Worm (Caenorhabditis elegans) whole organism, L4 larva: ENCODE measurements around the gene gmap-1.
A peak's percentile ranks its signal among the peaks of the same experiment; 100 is the strongest.

ENCODE experiments used
- F26F4.8 ChIP-seq: fragments of 200-800 bp; sonication (Bioruptor generic); conservative IDR thresholded peaks from 2 replicates; pipeline ENCODE4 v1.3.6; 2022; ENCODE audit warnings: missing genetic modification characterization, missing compliant biosample characterization
- F37D6.2 ChIP-seq: sonication (generic microtip); optimal IDR thresholded peaks from 2 replicates; lab custom pipeline; 2016; ENCODE audit warnings: mild to moderate bottlenecking, missing genetic modification characterization, missing compliant biosample characterization
- ZK337.2 ChIP-seq: fragments of 200-800 bp; sonication (Bioruptor generic); IDR thresholded peaks from 2 replicates; pipeline ENCODE4 v1.3.6; 2022; ENCODE audit warnings: missing genetic modification reagents, missing genetic modification characterization, missing compliant biosample characterization
- aha-1 ChIP-seq: fragments of 150-350 bp; peaks from one replicate; lab custom pipeline; 2014; ENCODE audit warnings: missing biosample characterization, missing genetic modification characterization
- arid-1 ChIP-seq: fragments of 200-800 bp; sonication (Bioruptor generic); conservative IDR thresholded peaks from 2 replicates; pipeline ENCODE4 v1.3.6; 2022; ENCODE audit warnings: missing genetic modification reagents, missing genetic modification characterization, missing compliant biosample characterization
- ceh-20 ChIP-seq: fragments of 200-800 bp; sonication (Bioruptor generic); IDR thresholded peaks from 2 replicates; pipeline ENCODE4 v1.3.6; 2022; ENCODE audit warnings: missing genetic modification reagents, missing genetic modification characterization, missing compliant biosample characterization
- ceh-28 ChIP-seq: fragments of 150-350 bp; optimal IDR thresholded peaks from 2 replicates; lab custom pipeline; 2014; ENCODE audit warnings: missing biosample characterization, missing genetic modification reagents, missing genetic modification characterization
- ceh-32 ChIP-seq: sonication (generic microtip); optimal IDR thresholded peaks from 2 replicates; lab custom pipeline; 2016; ENCODE audit warnings: mild to moderate bottlenecking, missing genetic modification characterization, missing compliant biosample characterization; ENCODE audit not compliant: poor library complexity
- ceh-62 ChIP-seq: sonication (generic microtip); optimal IDR thresholded peaks from 2 replicates; lab custom pipeline; 2017; ENCODE audit warnings: missing biosample characterization, missing genetic modification characterization
- ces-1 ChIP-seq: fragments of 150-350 bp; sonication (generic microtip); optimal IDR thresholded peaks from 4 replicates; lab custom pipeline; 2014; ENCODE audit warnings: missing biosample characterization, missing genetic modification reagents, missing genetic modification characterization
- daf-16 ChIP-seq, 3 experiments: sonication (generic microtip); optimal IDR thresholded peaks; 2 replicates each; lab custom pipeline; 2016 to 2017; ENCODE audit warnings: missing genetic modification characterization in 3 of 3, missing genetic modification reagents in 3 of 3, mild to moderate bottlenecking in 2 of 3, missing compliant biosample characterization in 2 of 3, missing biosample characterization in 1 of 3, moderate library complexity in 1 of 3
- dmd-9 ChIP-seq: fragments of 200-800 bp; sonication (Bioruptor generic); IDR thresholded peaks from 2 replicates; pipeline ENCODE4 v1.3.6; 2022; ENCODE audit warnings: missing genetic modification reagents, missing genetic modification characterization, missing compliant biosample characterization
- dpl-1 ChIP-seq: fragments of 150-350 bp; optimal IDR thresholded peaks from 2 replicates; lab custom pipeline; 2014; ENCODE audit warnings: missing biosample characterization, missing genetic modification reagents, missing genetic modification characterization
- duxl-1 ChIP-seq: sonication (generic microtip); optimal IDR thresholded peaks from 2 replicates; lab custom pipeline; 2016; ENCODE audit warnings: mild to moderate bottlenecking, missing genetic modification characterization, moderate library complexity, missing compliant biosample characterization; ENCODE audit not compliant: poor library complexity
- dve-1 ChIP-seq: sonication (generic microtip); optimal IDR thresholded peaks from 2 replicates; lab custom pipeline; 2017; ENCODE audit warnings: antibody characterized with exemption, mild to moderate bottlenecking, missing genetic modification characterization, missing compliant biosample characterization; ENCODE audit not compliant: insufficient read depth
- egl-27 ChIP-seq: sonication (generic microtip); optimal IDR thresholded peaks from 3 replicates; lab custom pipeline; 2017; ENCODE audit warnings: missing biosample characterization, missing genetic modification reagents, missing genetic modification characterization
- fos-1 ChIP-seq: fragments of 150-350 bp; optimal IDR thresholded peaks from 2 replicates; lab custom pipeline; 2014; ENCODE audit warnings: missing biosample characterization, missing genetic modification characterization
- hif-1 ChIP-seq, 2 experiments: sonication (generic microtip); optimal IDR thresholded peaks; 2 replicates each; lab custom pipeline; 2016 to 2017; ENCODE audit warnings: missing compliant biosample characterization in 2 of 2, missing genetic modification characterization in 2 of 2, missing genetic modification reagents in 2 of 2, missing genotype in 2 of 2, mild to moderate bottlenecking in 1 of 2
- hlh-11 ChIP-seq: fragments of 200-800 bp; sonication (Bioruptor generic); optimal IDR thresholded peaks from 2 replicates; lab custom pipeline; 2018; ENCODE audit warnings: mild to moderate bottlenecking, missing genetic modification characterization, missing compliant biosample characterization
- hlh-30 ChIP-seq: sonication (generic microtip); optimal IDR thresholded peaks from 2 replicates; lab custom pipeline; 2017; ENCODE audit warnings: antibody characterized with exemption, mild to moderate bottlenecking, missing genetic modification characterization, missing compliant biosample characterization; ENCODE audit not compliant: insufficient read depth
- hmg-1.1 ChIP-seq: fragments of 200-800 bp; sonication (Bioruptor generic); IDR thresholded peaks from 2 replicates; pipeline ENCODE4 v1.3.6; 2022; ENCODE audit warnings: missing genetic modification reagents, missing genetic modification characterization, missing compliant biosample characterization
- jun-1 ChIP-seq: fragments of 150-350 bp; optimal IDR thresholded peaks from 2 replicates; lab custom pipeline; 2014; ENCODE audit warnings: missing biosample characterization, missing genetic modification reagents, missing genetic modification characterization
- lin-13 ChIP-seq: fragments of 150-350 bp; optimal IDR thresholded peaks from 2 replicates; lab custom pipeline; 2014; ENCODE audit warnings: missing biosample characterization, missing genetic modification reagents, missing genetic modification characterization
- lin-29 ChIP-seq: fragments of 200-800 bp; sonication (Bioruptor generic); IDR thresholded peaks from 2 replicates; pipeline ENCODE4 v1.3.6; 2022; ENCODE audit warnings: missing genetic modification reagents, missing genetic modification characterization, missing compliant biosample characterization
- lin-38 ChIP-seq: fragments of 200-800 bp; sonication (Bioruptor generic); IDR thresholded peaks from 2 replicates; pipeline ENCODE4 v1.3.6; 2022; ENCODE audit warnings: missing genetic modification reagents, missing genetic modification characterization, missing compliant biosample characterization
- lsy-2 ChIP-seq, 2 experiments: fragments of 150-350 bp in 1 of 2; sonication (generic microtip) in 1 of 2; optimal IDR thresholded peaks; 2 replicates each; lab custom pipeline; 2014 to 2017; ENCODE audit warnings: missing biosample characterization in 2 of 2, missing genetic modification characterization in 2 of 2
- madf-5 ChIP-seq, 2 experiments: fragments of 200-800 bp; sonication (Bioruptor generic); IDR thresholded peaks; 2 replicates each; pipeline ENCODE4 v1.3.6; 2022; ENCODE audit warnings: missing compliant biosample characterization in 2 of 2, missing genetic modification characterization in 2 of 2
- mdl-1 ChIP-seq, 2 experiments: fragments of 150-350 bp in 1 of 2; sonication (generic microtip) in 1 of 2; optimal IDR thresholded peaks; 2 replicates each; lab custom pipeline; 2014 to 2017; ENCODE audit warnings: missing biosample characterization in 2 of 2, missing genetic modification characterization in 2 of 2
- mep-1 ChIP-seq: fragments of 150-350 bp; sonication (generic microtip); optimal IDR thresholded peaks from 3 replicates; lab custom pipeline; 2014; ENCODE audit warnings: missing biosample characterization, missing genetic modification characterization
- nhr-102 ChIP-seq: sonication (generic microtip); optimal IDR thresholded peaks from 2 replicates; lab custom pipeline; 2016; ENCODE audit warnings: mild to moderate bottlenecking, missing genetic modification characterization, moderate library complexity, missing compliant biosample characterization
- nhr-11 ChIP-seq: fragments of 150-350 bp; optimal IDR thresholded peaks from 2 replicates; lab custom pipeline; 2014; ENCODE audit warnings: missing biosample characterization, missing genetic modification characterization
- nhr-237 ChIP-seq: sonication (generic microtip); optimal IDR thresholded peaks from 2 replicates; lab custom pipeline; 2017; ENCODE audit warnings: missing biosample characterization, missing genetic modification characterization
- nhr-28 ChIP-seq: fragments of 150-350 bp; optimal IDR thresholded peaks from 2 replicates; lab custom pipeline; 2014; ENCODE audit warnings: missing biosample characterization, missing genetic modification characterization
- nhr-41 ChIP-seq: fragments of 200-800 bp; sonication (Bioruptor generic); IDR thresholded peaks from 2 replicates; pipeline ENCODE4 v1.3.6; 2022; ENCODE audit warnings: missing genetic modification reagents, missing genetic modification characterization, missing compliant biosample characterization
- nhr-42 ChIP-seq: fragments of 200-800 bp; sonication (Bioruptor generic); IDR thresholded peaks from 2 replicates; pipeline ENCODE4 v1.3.6; 2022; ENCODE audit warnings: missing genetic modification characterization, missing compliant biosample characterization
- nhr-48 ChIP-seq: sonication (generic microtip); optimal IDR thresholded peaks from 2 replicates; lab custom pipeline; 2016; ENCODE audit warnings: mild to moderate bottlenecking, missing genetic modification characterization, missing compliant biosample characterization
- nhr-6 ChIP-seq: fragments of 150-350 bp; optimal IDR thresholded peaks from 2 replicates; lab custom pipeline; 2014; ENCODE audit warnings: missing biosample characterization, missing genetic modification characterization
- nhr-76 ChIP-seq: fragments of 150-350 bp; optimal IDR thresholded peaks from 2 replicates; lab custom pipeline; 2014; ENCODE audit warnings: missing biosample characterization, missing genetic modification characterization
- nhr-77 ChIP-seq: fragments of 150-350 bp; optimal IDR thresholded peaks from 2 replicates; lab custom pipeline; 2014; ENCODE audit warnings: missing biosample characterization, missing genetic modification characterization
- pha-4 ChIP-seq, 2 experiments: fragments of 150-350 bp in 1 of 2; fragments of 200-800 bp in 1 of 2; sonication (Bioruptor generic) in 1 of 2; IDR thresholded peaks in 1 of 2; optimal IDR thresholded peaks in 1 of 2; 2 replicates each; pipeline versions ENCODE4 v1.3.6 to Lab custom; 2014 to 2022; ENCODE audit warnings: missing genetic modification characterization in 2 of 2, missing genetic modification reagents in 2 of 2, missing biosample characterization in 1 of 2, missing compliant biosample characterization in 1 of 2
- rbr-2 ChIP-seq: sonication (generic microtip); optimal IDR thresholded peaks from 2 replicates; lab custom pipeline; 2016; ENCODE audit warnings: missing genotype, missing genetic modification characterization, missing compliant biosample characterization
- snpc-4 ChIP-seq: fragments of 150-350 bp; optimal IDR thresholded peaks from 2 replicates; lab custom pipeline; 2014; ENCODE audit warnings: missing biosample characterization, missing genetic modification characterization
- spr-1 ChIP-seq: sonication (generic microtip); optimal IDR thresholded peaks from 2 replicates; lab custom pipeline; 2016; ENCODE audit warnings: mild to moderate bottlenecking, missing genetic modification characterization, missing compliant biosample characterization
- tra-1 ChIP-seq: fragments of 200-800 bp; sonication (Bioruptor generic); IDR thresholded peaks from 2 replicates; pipeline ENCODE4 v1.3.6; 2022; ENCODE audit warnings: missing genetic modification reagents, missing genetic modification characterization, missing compliant biosample characterization
- unc-62 ChIP-seq, 3 experiments: fragments of 150-350 bp in 1 of 3; sonication (generic microtip); optimal IDR thresholded peaks in 2 of 3; peaks in 1 of 3; 1 replicate in 1 of 3; 2 replicates in 2 of 3; lab custom pipeline; 2014 to 2017; ENCODE audit warnings: missing biosample characterization in 3 of 3, missing genetic modification characterization in 3 of 3, missing genetic modification reagents in 3 of 3, missing genotype in 1 of 3
- zfp-2 ChIP-seq: sonication (generic microtip); optimal IDR thresholded peaks from 2 replicates; lab custom pipeline; 2016; ENCODE audit warnings: mild to moderate bottlenecking, missing genetic modification characterization, missing compliant biosample characterization
- zfp-3 ChIP-seq: fragments of 200-800 bp; sonication (Bioruptor generic); conservative IDR thresholded peaks from 2 replicates; pipeline ENCODE4 v1.3.6; 2022; ENCODE audit warnings: missing genetic modification reagents, missing genetic modification characterization, missing compliant biosample characterization
- zip-11 ChIP-seq: fragments of 200-800 bp; sonication (Bioruptor generic); IDR thresholded peaks from 2 replicates; pipeline ENCODE4 v1.3.6; 2022; ENCODE audit warnings: missing genetic modification characterization, missing compliant biosample characterization
- zip-2 ChIP-seq: fragments of 150-350 bp; optimal IDR thresholded peaks from 2 replicates; lab custom pipeline; 2014; ENCODE audit warnings: missing biosample characterization, missing genetic modification characterization

Gene gmap-1

ce11 chrX:12975595-12976089, 40.9 kb upstream of the gmap-1 start, which contains the start of gene ppk-3:
TSS of gene ppk-3 (minus strand) at chrX:12975645.
- no peak for TF ChIP-seq pha-4 (GFP tag; IDR thresholded peaks at IDR 0.05; lab: Robert Waterston, UW)
- peak; percentile 45 for TF ChIP-seq pha-4 (tag; optimal IDR thresholded peaks at IDR 0.05; lab: Kevin White, UChicago)
- no peak for TF ChIP-seq ceh-32 (tag; lab: Kevin White, UChicago)
- TF ChIP-seq dve-1, result peak; percentile 75
- TF ChIP-seq egl-27 (tag; lab: Kevin White, UChicago), result no peak
- peak; percentile 79 for TF ChIP-seq mep-1
- TF ChIP-seq nhr-77 (tag; lab: Kevin White, UChicago), result peak; percentile 62
- TF ChIP-seq duxl-1 (tag; lab: Kevin White, UChicago), result peak; percentile 25
- no peak for TF ChIP-seq dmd-9 (GFP tag; lab: Robert Waterston, UW)
- peak; percentile 17 for TF ChIP-seq nhr-6 (tag; lab: Kevin White, UChicago)
- peak; percentile 96 for TF ChIP-seq lin-38 (GFP tag; lab: Robert Waterston, UW)
- peak; percentile 47; the same call in 1 of the 2 replicates for TF ChIP-seq nhr-42
- no peak for TF ChIP-seq jun-1
- no peak for TF ChIP-seq ceh-28 (tag; lab: Kevin White, UChicago)
- no peak for TF ChIP-seq ZK337.2 (GFP tag; lab: Robert Waterston, UW)
- TF ChIP-seq daf-16 (GFP tag; optimal IDR thresholded peaks at IDR 0.05; lab: Kevin White, UChicago), result peak in 1 of 2 experiments; percentile 60
- TF ChIP-seq daf-16 (tag; optimal IDR thresholded peaks at IDR 0.05; lab: Kevin White, UChicago), result peak; percentile 47
- no peak for TF ChIP-seq F26F4.8 (GFP tag; lab: Robert Waterston, UW)
- TF ChIP-seq nhr-237 (tag; lab: Kevin White, UChicago), result no peak
- TF ChIP-seq nhr-76 (tag; lab: Kevin White, UChicago), result no peak
- TF ChIP-seq hlh-30 (tag; lab: Kevin White, UChicago), result peak; percentile 81
- no peak for TF ChIP-seq ces-1 (GFP tag; lab: Kevin White, UChicago)
- peak; percentile 72 for TF ChIP-seq dpl-1 (GFP tag; lab: Kevin White, UChicago)
- 0 out of 2 replicates have a peak, but pooled peaks have one; percentile 21 for TF ChIP-seq lin-29 (GFP tag; lab: Robert Waterston, UW)
- TF ChIP-seq madf-5 (GFP tag; IDR thresholded peaks at IDR 0.05; lab: Robert Waterston, UW), result no peak
- TF ChIP-seq hif-1 (tag; optimal IDR thresholded peaks at IDR 0.05; lab: Kevin White, UChicago), result peak in 1 of 2 experiments; percentile 46
- peak; percentile 73 for TF ChIP-seq hmg-1.1 (GFP tag; lab: Robert Waterston, UW)
- TF ChIP-seq ceh-20 (GFP tag; lab: Robert Waterston, UW), result peak; percentile 24; the same call in 1 of the 2 replicates
- no peak for TF ChIP-seq F37D6.2 (tag; lab: Kevin White, UChicago)
- TF ChIP-seq rbr-2 (tag; lab: Kevin White, UChicago), result peak; percentile 62
- peak; percentile 76 for TF ChIP-seq nhr-11 (tag; lab: Kevin White, UChicago)
- peak; percentile 0 for TF ChIP-seq lin-13 (GFP tag; lab: Kevin White, UChicago)
- peak; percentile 8 to 81 for TF ChIP-seq lsy-2 (tag; optimal IDR thresholded peaks at IDR 0.05; lab: Kevin White, UChicago)
- no peak for TF ChIP-seq zfp-2 (tag; lab: Kevin White, UChicago)
- TF ChIP-seq tra-1 (GFP tag; lab: Robert Waterston, UW), result peak; percentile 48; the same call in 1 of the 2 replicates
- no peak for TF ChIP-seq ceh-62 (tag; lab: Kevin White, UChicago)
- TF ChIP-seq aha-1 (tag; lab: Kevin White, UChicago), result peak; percentile 98
- no peak for TF ChIP-seq zip-11 (GFP tag; lab: Robert Waterston, UW)
- TF ChIP-seq unc-62 (GFP tag; optimal IDR thresholded peaks at IDR 0.05 in 1 of 2; lab: Kevin White, UChicago), result peak in 1 of 2 experiments; percentile 79
- no peak for TF ChIP-seq unc-62 (tag; optimal IDR thresholded peaks at IDR 0.05; lab: Kevin White, UChicago)
- TF ChIP-seq nhr-41 (GFP tag; lab: Robert Waterston, UW), result no peak
- TF ChIP-seq nhr-48, result peak; percentile 16
- TF ChIP-seq fos-1, result no peak
- peak; percentile 70 for TF ChIP-seq nhr-28
- TF ChIP-seq mdl-1 (tag; optimal IDR thresholded peaks at IDR 0.05; lab: Kevin White, UChicago), result peak in 1 of 2 experiments; percentile 75
- TF ChIP-seq spr-1, result peak; percentile 9
- 0 out of 2 replicates have a peak, but pooled peaks have one; percentile 30 for TF ChIP-seq arid-1
- TF ChIP-seq nhr-102 (tag; lab: Kevin White, UChicago), result peak; percentile 13
- TF ChIP-seq hlh-11 (tag; lab: Kevin White, UChicago), result peak; percentile 85
- no peak for TF ChIP-seq snpc-4 (tag; lab: Kevin White, UChicago)
- no peak for TF ChIP-seq zip-2 (tag; lab: Kevin White, UChicago)
- TF ChIP-seq zfp-3 (GFP tag; lab: Robert Waterston, UW), result no peak
